Worm (Caenorhabditis elegans) whole organism, late embryonic: ENCODE measurements around the gene srw-6.

Experiments used
- C08G9.2 ChIP-seq: sonication (generic microtip); optimal IDR thresholded peaks from 2 replicates; lab custom pipeline; 2016; ENCODE audit warnings: mild to moderate bottlenecking, missing genetic modification characterization, moderate library complexity, missing compliant biosample characterization
- F13H6.1 ChIP-seq: sonication (generic microtip); optimal IDR thresholded peaks from 2 replicates; lab custom pipeline; 2016; ENCODE audit warnings: missing genetic modification characterization, missing compliant biosample characterization
- K02D7.2 ChIP-seq: sonication (generic microtip); optimal IDR thresholded peaks from 2 replicates; lab custom pipeline; 2017; ENCODE audit warnings: mild to moderate bottlenecking, missing genetic modification characterization, missing compliant biosample characterization
- K09A11.1 ChIP-seq: sonication (generic microtip); optimal IDR thresholded peaks from 2 replicates; lab custom pipeline; 2017; ENCODE audit warnings: antibody characterized with exemption, mild to moderate bottlenecking, missing genetic modification characterization, missing compliant biosample characterization; ENCODE audit not compliant: insufficient read depth
- T23F11.4 ChIP-seq: fragments of 200-800 bp; sonication (Bioruptor generic); optimal IDR thresholded peaks from 2 replicates; lab custom pipeline; 2018; ENCODE audit warnings: mild to moderate bottlenecking, missing genetic modification characterization, missing compliant biosample characterization
- ahr-1 ChIP-seq: sonication (generic microtip); optimal IDR thresholded peaks from 2 replicates; lab custom pipeline; 2016; ENCODE audit warnings: missing genetic modification characterization, missing compliant biosample characterization
- ceh-2 ChIP-seq: sonication (generic microtip); optimal IDR thresholded peaks from 2 replicates; lab custom pipeline; 2016; ENCODE audit warnings: missing genotype, missing genetic modification characterization, missing compliant biosample characterization
- ceh-22 ChIP-seq: sonication (generic microtip); optimal IDR thresholded peaks from 2 replicates; lab custom pipeline; 2017; ENCODE audit warnings: missing biosample characterization, missing genetic modification characterization
- ceh-34 ChIP-seq: sonication (generic microtip); optimal IDR thresholded peaks from 2 replicates; lab custom pipeline; 2016; ENCODE audit warnings: mild to moderate bottlenecking, missing genetic modification characterization, missing compliant biosample characterization
- ceh-9 ChIP-seq: sonication (generic microtip); optimal IDR thresholded peaks from 2 replicates; lab custom pipeline; 2016; ENCODE audit warnings: mild to moderate bottlenecking, missing genetic modification characterization, inconsistent platforms, missing compliant biosample characterization
- che-1 ChIP-seq: sonication (generic microtip); optimal IDR thresholded peaks from 2 replicates; lab custom pipeline; 2016; ENCODE audit warnings: mild to moderate bottlenecking, missing genetic modification characterization, missing compliant biosample characterization
- elt-2 ChIP-seq: sonication (generic microtip); optimal IDR thresholded peaks from 2 replicates; lab custom pipeline; 2016; ENCODE audit warnings: missing genetic modification reagents, missing genetic modification characterization, missing compliant biosample characterization
- ets-4 ChIP-seq: sonication (generic microtip); optimal IDR thresholded peaks from 2 replicates; lab custom pipeline; 2016; ENCODE audit warnings: missing genetic modification characterization, missing compliant biosample characterization
- eyg-1 ChIP-seq: sonication (generic microtip); optimal IDR thresholded peaks from 2 replicates; lab custom pipeline; 2016; ENCODE audit warnings: missing genotype, missing genetic modification characterization, missing compliant biosample characterization
- fax-1 ChIP-seq: sonication (generic microtip); optimal IDR thresholded peaks from 2 replicates; lab custom pipeline; 2016; ENCODE audit warnings: missing genotype, missing genetic modification characterization, missing compliant biosample characterization
- fkh-10 ChIP-seq: fragments of 150-350 bp; optimal IDR thresholded peaks from 2 replicates; lab custom pipeline; 2014; ENCODE audit warnings: missing biosample characterization, missing genetic modification reagents, missing genetic modification characterization
- gmeb-2 ChIP-seq: sonication (generic microtip); optimal IDR thresholded peaks from 2 replicates; lab custom pipeline; 2016; ENCODE audit warnings: missing genetic modification characterization, inconsistent platforms, missing compliant biosample characterization
- hlh-13 ChIP-seq: fragments of 200-800 bp; sonication (Bioruptor generic); optimal IDR thresholded peaks from 2 replicates; lab custom pipeline; 2018; ENCODE audit warnings: mild to moderate bottlenecking, missing genetic modification characterization, missing compliant biosample characterization
- hlh-6 ChIP-seq: sonication (generic microtip); optimal IDR thresholded peaks from 2 replicates; lab custom pipeline; 2016; ENCODE audit warnings: missing genotype, missing genetic modification characterization, missing compliant biosample characterization
- lim-6 ChIP-seq: sonication (generic microtip); optimal IDR thresholded peaks from 2 replicates; lab custom pipeline; 2016; ENCODE audit warnings: missing genetic modification characterization, missing compliant biosample characterization
- lin-11 ChIP-seq: fragments of 200-800 bp; sonication (Bioruptor generic); optimal IDR thresholded peaks from 2 replicates; lab custom pipeline; 2018; ENCODE audit warnings: mild to moderate bottlenecking, missing genetic modification characterization, missing compliant biosample characterization
- madf-2 ChIP-seq: sonication (generic microtip); optimal IDR thresholded peaks from 2 replicates; lab custom pipeline; 2017; ENCODE audit warnings: missing genetic modification characterization, missing compliant biosample characterization
- nfya-1 ChIP-seq: sonication (generic microtip); optimal IDR thresholded peaks from 2 replicates; lab custom pipeline; 2017; ENCODE audit warnings: missing genetic modification characterization, mild to moderate bottlenecking, missing compliant biosample characterization, antibody characterized with exemption, moderate library complexity
- nhr-232 ChIP-seq: sonication (generic microtip); optimal IDR thresholded peaks from 2 replicates; lab custom pipeline; 2016; ENCODE audit warnings: missing genetic modification characterization, missing compliant biosample characterization
- npax-4 ChIP-seq: sonication (generic microtip); optimal IDR thresholded peaks from 2 replicates; lab custom pipeline; 2016; ENCODE audit warnings: missing genetic modification characterization, missing compliant biosample characterization
- pax-1 ChIP-seq: fragments of 150-350 bp; optimal IDR thresholded peaks from 2 replicates; lab custom pipeline; 2014; ENCODE audit warnings: missing biosample characterization, missing genetic modification characterization
- pha-4 ChIP-seq: fragments of 150-350 bp; optimal IDR thresholded peaks from 2 replicates; lab custom pipeline; 2018; ENCODE audit warnings: missing biosample characterization, missing genetic modification reagents, missing genetic modification characterization
- ref-2 ChIP-seq: sonication (generic microtip); optimal IDR thresholded peaks from 2 replicates; lab custom pipeline; 2016; ENCODE audit warnings: missing genetic modification characterization, missing compliant biosample characterization
- rnt-1 ChIP-seq: sonication (generic microtip); optimal IDR thresholded peaks from 2 replicates; lab custom pipeline; 2016; ENCODE audit warnings: missing genetic modification characterization, missing compliant biosample characterization
- sdc-2 ChIP-seq: sonication (generic microtip); optimal IDR thresholded peaks from 2 replicates; lab custom pipeline; 2016; ENCODE audit warnings: missing genotype, missing genetic modification characterization, missing compliant biosample characterization
- tbx-2 ChIP-seq: sonication (generic microtip); optimal IDR thresholded peaks from 2 replicates; lab custom pipeline; 2016; ENCODE audit warnings: missing genetic modification characterization, missing compliant biosample characterization
- tbx-7 ChIP-seq: sonication (generic microtip); optimal IDR thresholded peaks from 2 replicates; lab custom pipeline; 2016; ENCODE audit warnings: missing genotype, missing genetic modification characterization, missing compliant biosample characterization
- unc-3 ChIP-seq, 2 experiments: fragments of 200-800 bp in 1 of 2; sonication (Bioruptor generic) in 1 of 2; sonication (generic microtip) in 1 of 2; conservative IDR thresholded peaks in 1 of 2; optimal IDR thresholded peaks in 1 of 2; 2 replicates each; pipeline versions ENCODE4 v1.3.6 to Lab custom; 2016 to 2022; ENCODE audit warnings: missing compliant biosample characterization in 2 of 2, missing genetic modification characterization in 2 of 2, missing genetic modification reagents in 1 of 2
- unc-42 ChIP-seq: sonication (generic microtip); optimal IDR thresholded peaks from 2 replicates; lab custom pipeline; 2016; ENCODE audit warnings: missing genotype, missing genetic modification characterization, missing compliant biosample characterization
- unc-55 ChIP-seq: sonication (generic microtip); optimal IDR thresholded peaks from 2 replicates; lab custom pipeline; 2017; ENCODE audit warnings: missing biosample characterization, missing genetic modification reagents, missing genetic modification characterization

The srw-6 gene

ce11 chrV:3805961-3806360, 2.5 kb upstream of the srw-6 start, which contains the start of gene srw-7:
TSS of gene srw-7 (plus strand) at chrV:3806261.
- TF ChIP-seq hlh-6 (tag; lab: Kevin White, UChicago) (no peak), pha-4 (tag; lab: Kevin White, UChicago) (no peak), unc-3 (GFP tag; conservative IDR thresholded peaks at IDR 0.05; lab: Robert Waterston, UW) (no peak), unc-3 (tag; optimal IDR thresholded peaks at IDR 0.05; lab: Kevin White, UChicago) (no peak), ahr-1 (no peak), che-1 (tag; lab: Kevin White, UChicago) (no peak), tbx-2 (tag; lab: Kevin White, UChicago) (no peak), rnt-1 (tag; lab: Kevin White, UChicago) (no peak), F13H6.1 (tag; lab: Kevin White, UChicago) (no peak), pax-1 (tag; lab: Kevin White, UChicago) (no peak), npax-4 (no peak), ref-2 (tag; lab: Kevin White, UChicago) (no peak)

ce11 chrV:3807846-3808245, 590 bp upstream of the srw-6 start:
- TF ChIP-seq rnt-1 (tag; lab: Kevin White, UChicago) (no peak), fkh-10 (no peak), eyg-1 (tag; lab: Kevin White, UChicago) (no peak), tbx-7 (no peak), elt-2 (tag; lab: Kevin White, UChicago) (no peak), nhr-232 (tag; lab: Kevin White, UChicago) (no peak), unc-42 (tag; lab: Kevin White, UChicago) (no peak), nfya-1 (tag; lab: Kevin White, UChicago) (peak; percentile 56)

- TF ChIP-seq lin-11 (tag; lab: Kevin White, UChicago) (no peak), madf-2 (tag; lab: Kevin White, UChicago) (no peak), hlh-13 (no peak), pha-4 (tag; lab: Kevin White, UChicago) (no peak)
Observed at ce11 chrV:3810035-3810434, 1.6 kb downstream of the srw-6 start.

ce11 chrV:3811541-3811940, 3.1 kb downstream of the srw-6 start, which contains the start of gene scl-13:
TSS of gene scl-13 (minus strand) at chrV:3811641.
- TF ChIP-seq ceh-22, result no peak

- TF ChIP-seq K02D7.2 (tag; lab: Kevin White, UChicago) (no peak), ceh-9 (tag; lab: Kevin White, UChicago) (no peak), hlh-6 (tag; lab: Kevin White, UChicago) (no peak), ceh-2 (tag; lab: Kevin White, UChicago) (no peak), C08G9.2 (no peak), che-1 (tag; lab: Kevin White, UChicago) (no peak), lim-6 (tag; lab: Kevin White, UChicago) (no peak), K09A11.1 (no peak), sdc-2 (no peak), T23F11.4 (GFP tag; lab: Kevin White, UChicago) (no peak), ets-4 (tag; lab: Kevin White, UChicago) (no peak), ahr-1 (no peak), fax-1 (tag; lab: Kevin White, UChicago) (no peak)
- TF ChIP-seq, all 69 proteins: peak for 0
Observed at ce11 chrV:3812291-3812690, 3.9 kb downstream of the srw-6 start, which contains the start of gene scl-12. TSS of gene scl-12 (plus strand) at chrV:3812591.

ce11 chrV:3814009-3814408, 5.6 kb downstream of the srw-6 start:
- TF ChIP-seq pax-1 (tag; lab: Kevin White, UChicago) (no peak), eyg-1 (tag; lab: Kevin White, UChicago) (no peak), gmeb-2 (tag; lab: Kevin White, UChicago) (no peak), ceh-34 (tag; lab: Kevin White, UChicago) (no peak), ref-2 (tag; lab: Kevin White, UChicago) (no peak), unc-55 (no peak), fax-1 (tag; lab: Kevin White, UChicago) (no peak)
